Fruit fly (Drosophila melanogaster) whole organism, embryonic: Measurements from ENCODE around the gene rols.

ENCODE experiments used
- BEAF-32 ChIP-seq: fragments of 200-800 bp; sonication (Bioruptor generic); optimal IDR thresholded peaks from 3 replicates; lab custom pipeline; 2017; ENCODE audit warnings: missing biosample characterization, missing genetic modification characterization, mild to moderate bottlenecking, moderate library complexity, missing genetic modification reagents
- CG10267 ChIP-seq: fragments of 200-800 bp; sonication (Bioruptor generic); optimal IDR thresholded peaks from 2 replicates; lab custom pipeline; 2018; ENCODE audit warnings: missing biosample characterization, mild to moderate bottlenecking, missing genetic modification characterization, moderate library complexity
- CG10274 ChIP-seq: fragments of 200-800 bp; sonication (Bioruptor generic); optimal IDR thresholded peaks from 3 replicates; lab custom pipeline; 2017; ENCODE audit warnings: missing biosample characterization, mild to moderate bottlenecking, missing genetic modification characterization
- CG10321 ChIP-seq: fragments of 200-800 bp; sonication (Bioruptor generic); IDR thresholded peaks from 2 replicates; pipeline ENCODE4 v1.3.6; 2022; ENCODE audit warnings: missing biosample characterization, missing genetic modification characterization
- CG10959 ChIP-seq: fragments of 200-800 bp; sonication (Bioruptor generic); IDR thresholded peaks from 2 replicates; pipeline ENCODE4 v1.3.6; 2022; ENCODE audit warnings: missing biosample characterization, missing genetic modification characterization
- CG13123 ChIP-seq: fragments of 200-800 bp; sonication (Bioruptor generic); optimal IDR thresholded peaks from 2 replicates; lab custom pipeline; 2016; ENCODE audit warnings: missing biosample characterization, missing genetic modification characterization
- CG13624 ChIP-seq: fragments of 200-800 bp; sonication (Bioruptor generic); optimal IDR thresholded peaks from 2 replicates; lab custom pipeline; 2016; ENCODE audit warnings: missing biosample characterization, missing genetic modification characterization
- CG14710 ChIP-seq: fragments of 200-800 bp; sonication (Bioruptor generic); optimal IDR thresholded peaks from 3 replicates; lab custom pipeline; 2019; ENCODE audit warnings: missing biosample characterization, mild to moderate bottlenecking, missing genetic modification characterization, moderate library complexity
- CG15073 ChIP-seq: fragments of 200-800 bp; sonication (Bioruptor generic); optimal IDR thresholded peaks from 2 replicates; lab custom pipeline; 2016; ENCODE audit warnings: missing biosample characterization, missing genetic modification characterization
- CG18011 ChIP-seq: fragments of 200-800 bp; sonication (Bioruptor generic); optimal IDR thresholded peaks from 2 replicates; lab custom pipeline; 2017; ENCODE audit warnings: missing biosample characterization, missing genetic modification characterization, mild to moderate bottlenecking, moderate library complexity, missing genotype
- CG1832 ChIP-seq: fragments of 200-800 bp; sonication (Bioruptor generic); optimal IDR thresholded peaks from 2 replicates; lab custom pipeline; 2017; ENCODE audit warnings: missing biosample characterization, mild to moderate bottlenecking, missing genetic modification characterization, inconsistent platforms
- CG18599 ChIP-seq: fragments of 200-800 bp; sonication (Bioruptor generic); optimal IDR thresholded peaks from 3 replicates; lab custom pipeline; 2017; ENCODE audit warnings: missing biosample characterization, missing genetic modification characterization, mild to moderate bottlenecking, moderate library complexity, missing genetic modification reagents
- CG18764 ChIP-seq: fragments of 200-800 bp; sonication (Bioruptor generic); optimal IDR thresholded peaks from 3 replicates; lab custom pipeline; 2016; ENCODE audit warnings: missing biosample characterization, missing genetic modification characterization
- CG2202 ChIP-seq: fragments of 200-800 bp; sonication (Bioruptor generic); optimal IDR thresholded peaks from 2 replicates; lab custom pipeline; 2018; ENCODE audit warnings: missing biosample characterization, mild to moderate bottlenecking, missing genetic modification characterization
- CG31365 ChIP-seq: fragments of 200-800 bp; sonication (Bioruptor generic); optimal IDR thresholded peaks from 2 replicates; lab custom pipeline; 2018; ENCODE audit warnings: missing biosample characterization, mild to moderate bottlenecking, missing genetic modification characterization
- CG7928 ChIP-seq: fragments of 200-800 bp; sonication (Bioruptor generic); optimal IDR thresholded peaks from 2 replicates; lab custom pipeline; 2017; ENCODE audit warnings: missing biosample characterization, mild to moderate bottlenecking, missing genetic modification characterization
- CG7987 ChIP-seq: fragments of 200-800 bp; sonication (Bioruptor generic); optimal IDR thresholded peaks from 2 replicates; lab custom pipeline; 2018; ENCODE audit warnings: missing biosample characterization, mild to moderate bottlenecking, missing genetic modification characterization, moderate library complexity
- CG8944 ChIP-seq: fragments of 200-800 bp; sonication (Bioruptor generic); optimal IDR thresholded peaks from 3 replicates; lab custom pipeline; 2016; ENCODE audit warnings: missing biosample characterization, missing genetic modification characterization
- CG9215 ChIP-seq: fragments of 200-800 bp; sonication (Bioruptor generic); IDR thresholded peaks from 2 replicates; pipeline ENCODE4 v1.3.6; 2022; ENCODE audit warnings: missing biosample characterization, missing genetic modification characterization
- CHES-1-like ChIP-seq: fragments of 200-800 bp; sonication (Bioruptor generic); optimal IDR thresholded peaks from 2 replicates; lab custom pipeline; 2016; ENCODE audit warnings: missing biosample characterization, missing genetic modification characterization
- Dip3 ChIP-seq: fragments of 200-800 bp; sonication (Bioruptor generic); optimal IDR thresholded peaks from 3 replicates; lab custom pipeline; 2016; ENCODE audit warnings: missing biosample characterization, missing genetic modification characterization
- Dll ChIP-seq: fragments of 200-800 bp; sonication (Bioruptor generic); IDR thresholded peaks from 4 replicates; pipeline ENCODE4 v1.3.6; 2022; ENCODE audit warnings: missing biosample characterization, missing genetic modification characterization; ENCODE audit not compliant: partially characterized antibody
- Dp ChIP-seq: fragments of 200-800 bp; sonication (Bioruptor generic); optimal IDR thresholded peaks from 2 replicates; lab custom pipeline; 2018; ENCODE audit warnings: missing biosample characterization, mild to moderate bottlenecking, missing genetic modification characterization, moderate library complexity
- Drgx ChIP-seq: fragments of 200-800 bp; sonication (Bioruptor generic); IDR thresholded peaks from 2 replicates; pipeline ENCODE4 v1.3.6; 2022; ENCODE audit warnings: missing biosample characterization, missing genetic modification characterization
- Ets97D ChIP-seq: fragments of 200-800 bp; sonication (Bioruptor generic); optimal IDR thresholded peaks from 3 replicates; lab custom pipeline; 2016; ENCODE audit warnings: missing biosample characterization, missing genetic modification characterization
- Fer2 ChIP-seq: fragments of 200-800 bp; sonication (Bioruptor generic); optimal IDR thresholded peaks from 2 replicates; lab custom pipeline; 2018; ENCODE audit warnings: missing biosample characterization, mild to moderate bottlenecking, missing genetic modification characterization, moderate library complexity
- Med ChIP-seq: fragments of 200-800 bp; sonication (Bioruptor generic); peaks from one replicate; lab custom pipeline; 2016; ENCODE audit warnings: missing biosample characterization, missing genetic modification characterization, mild to moderate bottlenecking, inconsistent platforms, moderate library complexity
- NK7.1 ChIP-seq: fragments of 200-800 bp; sonication (Bioruptor generic); optimal IDR thresholded peaks from 3 replicates; lab custom pipeline; 2016; ENCODE audit warnings: missing biosample characterization, missing genetic modification characterization
- Oli ChIP-seq: fragments of 200-800 bp; sonication (Bioruptor generic); optimal IDR thresholded peaks from 2 replicates; lab custom pipeline; 2018; ENCODE audit warnings: missing biosample characterization, mild to moderate bottlenecking, missing genetic modification characterization, moderate library complexity
- Optix ChIP-seq: fragments of 200-800 bp; sonication (Bioruptor generic); IDR thresholded peaks from 3 replicates; pipeline ENCODE4 v1.3.6; 2022; ENCODE audit warnings: missing biosample characterization, missing genetic modification characterization
- Stat92E ChIP-seq, 3 experiments: fragments of >200 bp in 2 of 3; fragments of 200-800 bp in 1 of 3; sonication (Bioruptor generic) in 1 of 3; optimal IDR thresholded peaks; 2 replicates each; lab custom pipeline; 2017 to 2019; ENCODE audit warnings: missing biosample characterization in 3 of 3, missing genetic modification characterization in 3 of 3, mild to moderate bottlenecking in 1 of 3, moderate library complexity in 1 of 3
- ac ChIP-seq: fragments of 200-800 bp; sonication (Bioruptor generic); optimal IDR thresholded peaks from 3 replicates; lab custom pipeline; 2017; ENCODE audit warnings: missing biosample characterization, mild to moderate bottlenecking, missing genetic modification characterization
- bowl ChIP-seq: fragments of 200-800 bp; sonication (Bioruptor generic); IDR thresholded peaks from 2 replicates; pipeline ENCODE4 v1.3.6; 2022; ENCODE audit warnings: missing biosample characterization, missing genetic modification characterization
- btn ChIP-seq: fragments of 200-800 bp; sonication (Bioruptor generic); optimal IDR thresholded peaks from 2 replicates; lab custom pipeline; 2016; ENCODE audit warnings: missing biosample characterization, missing genetic modification characterization
- fru ChIP-seq: fragments of >200 bp; optimal IDR thresholded peaks from 2 replicates; lab custom pipeline; 2017
- gfzf ChIP-seq: fragments of 200-800 bp; sonication (Bioruptor generic); optimal IDR thresholded peaks from 2 replicates; lab custom pipeline; 2016; ENCODE audit warnings: missing biosample characterization, mild to moderate bottlenecking, missing genetic modification characterization, moderate library complexity
- gro ChIP-seq: fragments of 200-800 bp; sonication (Bioruptor generic); optimal IDR thresholded peaks from 2 replicates; lab custom pipeline; 2016; ENCODE audit warnings: missing biosample characterization, missing genetic modification characterization
- kni ChIP-seq: fragments of 200-800 bp; sonication (Bioruptor generic); optimal IDR thresholded peaks from 3 replicates; lab custom pipeline; 2017; ENCODE audit warnings: mild to moderate bottlenecking, missing biosample characterization, missing genetic modification reagents, missing genetic modification characterization
- luna ChIP-seq: fragments of 200-800 bp; sonication (Bioruptor generic); optimal IDR thresholded peaks from 2 replicates; lab custom pipeline; 2016; ENCODE audit warnings: missing biosample characterization, missing genetic modification characterization
- mirr ChIP-seq: fragments of 200-800 bp; sonication (Bioruptor generic); optimal IDR thresholded peaks from 3 replicates; lab custom pipeline; 2018; ENCODE audit warnings: missing biosample characterization, mild to moderate bottlenecking, missing genetic modification characterization
- nom ChIP-seq: fragments of 200-800 bp; sonication (Bioruptor generic); optimal IDR thresholded peaks from 2 replicates; lab custom pipeline; 2017; ENCODE audit warnings: missing biosample characterization, missing genetic modification characterization, mild to moderate bottlenecking, moderate library complexity, missing genetic modification reagents
- org-1 ChIP-seq: fragments of 200-800 bp; sonication (Bioruptor generic); optimal IDR thresholded peaks from 2 replicates; lab custom pipeline; 2017; ENCODE audit warnings: missing biosample characterization, missing genetic modification characterization
- otp ChIP-seq: fragments of 200-800 bp; sonication (Bioruptor generic); IDR thresholded peaks from 3 replicates; pipeline ENCODE4, ENCODE4 v1.3.6; 2022; ENCODE audit warnings: missing biosample characterization, missing genetic modification characterization
- pan ChIP-seq, 4 experiments: fragments of >200 bp in 3 of 4; fragments of 200-800 bp in 1 of 4; sonication (Bioruptor generic) in 1 of 4; optimal IDR thresholded peaks in 3 of 4; IDR thresholded peaks in 1 of 4; 2 replicates each; pipeline versions ENCODE4 v1.3.6 to Lab custom; 2017 to 2022; ENCODE audit warnings: missing biosample characterization in 2 of 4, missing genetic modification characterization in 2 of 4, mixed read lengths in 1 of 4
- pb ChIP-seq: fragments of 200-800 bp; sonication (Bioruptor generic); optimal IDR thresholded peaks from 3 replicates; lab custom pipeline; 2016; ENCODE audit warnings: missing biosample characterization, missing genetic modification characterization
- pros ChIP-seq: fragments of 200-800 bp; sonication (Bioruptor generic); optimal IDR thresholded peaks from 3 replicates; lab custom pipeline; 2019; ENCODE audit warnings: missing biosample characterization, mild to moderate bottlenecking, missing genetic modification characterization, moderate library complexity
- repo ChIP-seq: fragments of 200-800 bp; sonication (Bioruptor generic); optimal IDR thresholded peaks from 2 replicates; lab custom pipeline; 2016; ENCODE audit warnings: missing biosample characterization, missing genetic modification characterization
- rib ChIP-seq: fragments of 200-800 bp; sonication (Bioruptor generic); IDR thresholded peaks from 2 replicates; pipeline ENCODE4 v1.3.6; 2022; ENCODE audit warnings: missing biosample characterization, missing genetic modification characterization
- sc ChIP-seq, 3 experiments: fragments of >200 bp in 2 of 3; fragments of 200-800 bp in 1 of 3; sonication (Bioruptor generic) in 1 of 3; optimal IDR thresholded peaks; 2 replicates in 2 of 3; 3 replicates in 1 of 3; lab custom pipeline; 2017; ENCODE audit warnings: mild to moderate bottlenecking in 1 of 3, missing biosample characterization in 1 of 3, missing genetic modification characterization in 1 of 3, missing genetic modification reagents in 1 of 3
- toy ChIP-seq: fragments of 200-800 bp; sonication (Bioruptor generic); IDR thresholded peaks from 2 replicates; pipeline ENCODE4 v1.3.6; 2022; ENCODE audit warnings: missing biosample characterization, missing genetic modification characterization

Gene rols

dm6 chr3L:12077348-12077747 lies 12.7 kb upstream of the rols start (continued):
- TF ChIP-seq Dip3 (GFP tag; lab: Kevin White, UChicago) (no peak), fru (lab: Kevin White, UChicago) (no peak), CG10959 (GFP tag; lab: Robert Waterston, UW) (peak; percentile 88), BEAF-32 (GFP tag; lab: Kevin White, UChicago) (no peak), Oli (tag; lab: Kevin White, UChicago) (peak; percentile 65), luna (GFP tag; lab: Kevin White, UChicago) (no peak), Ets97D (no peak), CG31365 (no peak), CG9215 (GFP tag; lab: Robert Waterston, UW) (no peak), CG10274 (GFP tag; lab: Kevin White, UChicago) (no peak), CG2202 (peak; percentile 63), Dp (GFP tag; lab: Kevin White, UChicago) (no peak), org-1 (GFP tag; lab: Kevin White, UChicago) (peak; percentile 6), CG8944 (peak; percentile 40), Dll (GFP tag; lab: Robert Waterston, UW) (no peak), pan (optimal IDR thresholded peaks at IDR 0.05; lab: Kevin White, UChicago) (no peak), pan (GFP tag; optimal IDR thresholded peaks at IDR 0.05 in 1 of 2, IDR thresholded peaks at IDR 0.05 in 1 of 2) (peak in 1 of 2 experiments; percentile 58), kni (GFP tag; lab: Kevin White, UChicago) (no peak), CG15073 (GFP tag; lab: Kevin White, UChicago) (no peak), Fer2 (tag; lab: Kevin White, UChicago) (no peak), ac (GFP tag; lab: Kevin White, UChicago) (peak; percentile 64), otp (GFP tag; lab: Robert Waterston, UW) (0 out of 3 replicates have a peak, but pooled peaks have one; percentile 62), bowl (GFP tag; lab: Robert Waterston, UW) (no peak), Optix (0 out of 3 replicates have a peak, but pooled peaks have one; percentile 57), nom (peak; percentile 60), CG1832 (no peak), CG7928 (no peak), repo (GFP tag; lab: Kevin White, UChicago) (no peak), toy (no peak), gro (GFP tag; lab: Kevin White, UChicago) (no peak), CG18599 (GFP tag; lab: Kevin White, UChicago) (peak; percentile 22), CG14710 (tag; lab: Kevin White, UChicago) (peak; percentile 73), rib (GFP tag; lab: Robert Waterston, UW) (no peak), CG18011 (GFP tag; lab: Kevin White, UChicago) (no peak), Med (GFP tag; lab: Kevin White, UChicago) (peak; percentile 66), pros (GFP tag; lab: Kevin White, UChicago) (no peak), pb (no peak), CG18764 (GFP tag; lab: Kevin White, UChicago) (peak; percentile 35), CG10267 (tag; lab: Kevin White, UChicago) (peak; percentile 75), NK7.1 (no peak), CG10321 (GFP tag; lab: Robert Waterston, UW) (no peak), Stat92E (GFP tag; optimal IDR thresholded peaks at IDR 0.05; lab: Kevin White, UChicago) (no peak), gfzf (GFP tag; lab: Kevin White, UChicago) (no peak), Drgx (peak; percentile 86), mirr (GFP tag; lab: Kevin White, UChicago) (no peak), CG7987 (no peak), btn (GFP tag; lab: Kevin White, UChicago) (no peak), CG13624 (GFP tag; lab: Kevin White, UChicago) (peak; percentile 21), CG13123 (GFP tag; lab: Kevin White, UChicago) (peak; percentile 22), CHES-1-like (GFP tag; lab: Kevin White, UChicago) (peak; percentile 20), sc (optimal IDR thresholded peaks at IDR 0.05; lab: Kevin White, UChicago) (no peak), sc (GFP tag; optimal IDR thresholded peaks at IDR 0.05; lab: Kevin White, UChicago) (peak; percentile 54)
